Worm (Caenorhabditis elegans) whole organism, L3 larva: ENCODE data around the gene srh-145.

Experiments
- skn-1 ChIP-seq: fragments of 150-350 bp; optimal IDR thresholded peaks from 2 replicates; lab custom pipeline; 2014; ENCODE audit warnings: missing biosample characterization, missing genetic modification characterization
- unc-39 ChIP-seq: sonication (generic microtip); optimal IDR thresholded peaks from 4 replicates; lab custom pipeline; 2017; ENCODE audit warnings: missing biosample characterization, missing genetic modification characterization
- unc-62 ChIP-seq: fragments of 150-350 bp; sonication (generic microtip); optimal IDR thresholded peaks from 4 replicates; lab custom pipeline; 2014; ENCODE audit warnings: missing biosample characterization, missing genetic modification reagents, missing genetic modification characterization

DNA sequence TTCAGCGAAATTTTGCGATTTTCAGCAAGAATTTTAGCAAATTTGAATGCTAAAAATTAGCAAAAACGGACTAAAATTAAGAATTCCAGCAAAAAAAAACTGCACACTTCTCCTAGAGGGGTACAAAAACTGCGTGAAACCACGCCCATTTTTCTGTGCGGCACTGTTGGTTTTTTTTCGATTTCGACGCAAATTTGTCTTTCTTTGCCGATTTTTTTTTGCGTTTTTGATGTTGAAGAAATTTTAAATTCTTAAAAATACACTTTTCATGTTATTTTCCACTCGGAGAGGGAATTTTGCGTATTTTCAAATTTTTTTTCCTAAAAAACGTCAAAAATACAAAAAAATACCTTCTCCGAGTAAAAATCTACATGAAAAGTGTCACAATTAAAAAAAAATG, 6.5 kb upstream of the srh-145 start, which contains the start of gene syp-1:
- no peak for TF ChIP-seq unc-39 (tag; lab: Kevin White, UChicago)
- TF ChIP-seq skn-1, result no peak
- no peak for TF ChIP-seq unc-62 (GFP tag; lab: Kevin White, UChicago)
